Worm (Caenorhabditis elegans) whole organism, L4/young adult: Measurements from ENCODE around the gene F44D12.2.
A peak's percentile ranks its signal among the peaks of the same experiment; 100 is the strongest.

ENCODE experiments used
- W03F9.2 ChIP-seq: fragments of 150-350 bp; optimal IDR thresholded peaks from 2 replicates; lab custom pipeline; 2014; ENCODE audit warnings: missing biosample characterization, missing genetic modification characterization
- dao-5 ChIP-seq: sonication (generic microtip); optimal IDR thresholded peaks from 2 replicates; lab custom pipeline; 2016; ENCODE audit warnings: missing genotype, missing genetic modification characterization, moderate library complexity, missing compliant biosample characterization
- him-1 ChIP-seq: sonication (generic microtip); optimal IDR thresholded peaks from 2 replicates; lab custom pipeline; 2016; ENCODE audit warnings: missing genotype, missing genetic modification reagents, missing genetic modification characterization, missing compliant biosample characterization

Gene F44D12.2

DNA sequence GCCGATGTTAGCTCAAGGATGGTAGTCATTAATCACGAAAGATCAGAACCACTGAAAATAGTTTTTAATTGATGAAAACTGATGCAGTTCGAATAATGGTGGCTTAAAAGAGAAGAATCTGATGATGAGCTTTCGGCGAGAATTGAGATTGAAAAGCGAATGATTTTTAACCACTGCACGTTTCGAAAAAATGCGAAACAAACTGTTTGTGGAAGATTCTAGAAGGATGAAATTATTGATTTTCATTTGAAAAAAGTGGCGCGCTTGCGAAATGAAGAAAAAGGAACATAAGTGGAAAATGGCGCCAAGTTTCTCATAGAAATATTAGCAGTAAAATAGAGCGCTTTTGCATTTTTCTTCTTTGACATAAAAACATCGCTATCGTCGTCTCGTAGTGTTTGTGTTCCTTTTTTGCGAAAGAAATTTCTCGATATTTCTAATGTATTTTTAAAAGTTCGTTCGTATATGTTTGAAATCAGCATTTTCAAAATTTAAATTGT lies 22.6 kb downstream of the F44D12.2 start, which contains the start of gene uba-1:
Gene uba-1, minus strand, starts transcription at position 51 of the 500 bp plus-strand sequence.
- peak; percentile 34 for TF ChIP-seq W03F9.2 (tag; lab: Kevin White, UChicago)
- no peak for TF ChIP-seq him-1 (tag; lab: Kevin White, UChicago)

DNA sequence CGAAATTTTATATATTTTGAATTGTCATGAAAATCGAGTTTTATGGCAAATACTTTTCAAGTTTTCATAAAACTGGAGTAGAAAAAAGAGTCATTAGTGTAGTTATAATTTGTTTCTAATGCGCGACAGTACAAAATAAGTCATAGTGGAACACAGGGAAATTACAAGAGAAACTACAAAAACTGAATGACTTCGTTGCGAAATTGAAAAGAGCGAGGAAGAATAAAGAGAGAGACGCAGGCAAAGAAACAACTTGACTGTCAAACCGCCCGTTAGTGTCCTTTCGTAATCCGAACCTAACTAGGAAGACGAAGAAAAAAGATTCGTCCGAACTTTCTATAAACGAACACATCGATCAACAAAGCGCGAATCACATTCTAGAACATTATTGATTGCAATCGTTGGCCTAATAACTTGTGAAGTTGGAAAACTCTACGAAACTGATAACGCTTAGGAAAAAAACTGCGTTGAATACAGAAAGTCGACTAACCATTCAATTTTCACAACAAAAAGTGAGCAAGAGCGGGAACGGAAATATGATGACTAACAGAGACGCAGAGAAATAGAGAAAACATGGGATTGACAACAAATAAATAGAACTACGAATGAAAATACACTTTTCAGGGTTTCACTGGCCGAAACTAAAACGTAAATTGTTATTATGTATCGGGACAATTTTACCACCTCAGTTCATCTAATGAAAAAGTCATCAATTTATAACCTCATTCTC lies 24.0 kb downstream of the F44D12.2 start:
- TF ChIP-seq dao-5 (tag; lab: Kevin White, UChicago), result no peak
- TF ChIP-seq W03F9.2 (tag; lab: Kevin White, UChicago), result peak; percentile 50

DNA sequence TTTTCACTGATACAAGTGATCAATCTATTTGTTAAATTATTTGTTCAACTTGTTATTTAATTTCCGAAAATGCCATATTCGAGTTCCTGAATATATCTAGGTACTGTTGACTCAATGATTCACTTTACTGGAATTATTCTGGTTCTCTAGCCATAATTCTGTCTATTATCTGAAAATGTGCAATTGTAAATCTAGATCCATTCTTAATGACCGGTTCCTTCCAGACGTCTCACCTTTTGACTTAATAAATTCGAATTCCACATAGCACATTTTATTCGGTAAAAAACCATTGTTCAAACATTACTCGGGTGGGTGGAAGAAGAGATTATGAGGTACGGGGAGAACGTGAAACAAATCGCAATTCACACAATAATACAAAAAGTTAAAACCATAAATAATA lies 28.1 kb downstream of the F44D12.2 start:
- TF ChIP-seq him-1 (tag; lab: Kevin White, UChicago) (no peak), W03F9.2 (tag; lab: Kevin White, UChicago) (no peak), dao-5 (tag; lab: Kevin White, UChicago) (no peak)

DNA sequence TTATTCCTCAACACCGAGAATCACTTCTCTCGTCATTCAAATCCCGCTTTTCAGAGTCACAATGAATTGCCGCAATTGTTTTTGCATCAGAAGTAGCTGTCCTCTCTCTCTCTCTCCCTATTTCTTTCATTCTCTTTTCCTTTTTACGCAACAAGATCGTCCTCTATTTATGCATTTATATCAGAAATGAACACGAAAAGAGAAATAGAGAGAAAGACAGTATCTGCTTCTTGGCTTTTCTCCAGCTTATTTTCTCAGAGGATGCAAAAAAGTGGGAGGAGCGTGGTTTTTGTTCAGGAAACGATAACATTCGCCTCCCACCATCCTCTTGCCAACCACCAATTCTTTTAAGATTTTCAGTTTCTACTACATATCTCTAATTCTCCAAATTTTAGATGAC lies 34.6 kb downstream of the F44D12.2 start, which contains the start of gene mam-2:
Gene mam-2, plus strand, starts transcription at position 301 of the 400 bp plus-strand sequence.
- TF ChIP-seq dao-5 (tag; lab: Kevin White, UChicago) (no peak), him-1 (tag; lab: Kevin White, UChicago) (no peak), W03F9.2 (tag; lab: Kevin White, UChicago) (no peak)

DNA sequence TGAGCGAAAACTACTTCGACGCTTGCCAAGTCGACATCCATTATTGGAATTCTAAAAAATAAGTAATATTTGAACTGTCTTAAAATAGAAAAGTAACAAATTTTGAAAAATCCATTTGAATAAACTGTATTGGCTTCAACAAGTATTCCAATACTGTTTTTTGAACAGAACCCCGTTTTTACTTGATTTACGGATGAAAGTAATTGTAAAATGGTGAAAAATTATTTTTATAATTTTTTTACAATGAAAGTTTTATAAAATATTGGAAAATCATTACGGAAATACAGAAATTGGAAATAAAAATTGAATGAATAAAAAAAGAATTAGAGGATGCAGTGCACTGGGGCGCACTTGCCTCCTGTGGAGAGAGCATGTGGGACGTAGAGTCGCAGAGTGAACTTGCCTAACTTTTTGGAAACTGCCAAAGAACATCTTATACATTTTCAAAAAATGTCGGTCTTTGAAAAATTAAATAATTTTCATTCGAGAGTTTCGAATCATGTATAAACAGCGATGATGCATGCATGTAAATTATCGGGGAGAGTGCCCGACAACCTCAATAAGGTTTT lies 35.2 kb downstream of the F44D12.2 start, which contains the start of gene rrp-1:
Gene rrp-1, minus strand, starts transcription at position 51 of the 569 bp plus-strand sequence.
- TF ChIP-seq W03F9.2 (tag; lab: Kevin White, UChicago) (no peak), dao-5 (tag; lab: Kevin White, UChicago) (no peak), him-1 (tag; lab: Kevin White, UChicago) (no peak)

DNA sequence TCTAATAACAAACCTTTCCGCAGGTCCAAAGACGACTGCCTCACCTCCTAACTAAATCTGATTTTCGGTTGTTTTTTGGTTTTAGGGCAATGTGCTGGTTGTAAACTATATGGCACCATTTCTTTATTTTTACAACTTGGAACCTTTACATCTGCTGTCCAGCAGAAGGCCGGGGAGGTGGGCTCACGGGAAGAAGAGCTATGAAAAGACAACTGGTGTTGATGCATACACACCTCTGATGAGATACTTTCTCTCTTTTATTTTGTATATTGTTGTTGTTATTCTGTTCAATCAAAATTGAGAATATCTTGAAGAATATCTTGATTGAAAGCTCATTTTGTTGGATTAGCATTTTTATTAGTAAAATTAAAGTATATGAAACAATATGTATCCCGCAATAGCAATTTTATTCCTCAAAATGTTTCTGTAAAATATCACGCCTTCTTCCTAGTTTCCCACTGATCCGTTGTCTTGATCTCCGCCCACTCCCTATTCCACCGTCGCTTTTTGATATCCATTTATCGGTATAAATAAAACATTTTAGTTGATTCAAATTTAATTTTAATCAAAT lies 39.8 kb downstream of the F44D12.2 start, which contains the start of gene dhp-2:
Gene dhp-2, plus strand, starts transcription at position 521 of the 571 bp plus-strand sequence.
- no peak for TF ChIP-seq dao-5 (tag; lab: Kevin White, UChicago)
- no peak for TF ChIP-seq him-1 (tag; lab: Kevin White, UChicago)
- TF ChIP-seq W03F9.2 (tag; lab: Kevin White, UChicago), result no peak

DNA sequence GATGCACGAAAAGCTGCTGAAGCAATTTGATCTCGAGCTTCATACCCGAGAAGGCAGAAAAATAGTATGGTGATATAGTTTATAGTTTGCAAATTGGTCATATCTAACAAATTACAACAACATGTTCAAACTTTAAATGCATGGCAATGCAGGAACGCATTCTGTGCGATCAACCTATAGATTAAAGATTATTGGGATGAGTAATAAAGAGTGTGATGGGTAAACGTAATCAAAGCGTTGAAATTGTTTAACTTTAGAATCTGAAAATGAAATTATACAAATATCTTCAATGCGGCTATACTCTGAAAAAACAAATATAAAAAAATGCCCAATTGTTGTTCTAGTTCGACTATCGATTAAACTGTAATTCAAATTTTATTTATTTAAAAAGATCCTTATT lies 41.2 kb downstream of the F44D12.2 start, which contains the start of gene C47E12.14:
Gene C47E12.14, minus strand, starts transcription at position 101 of the 400 bp plus-strand sequence.
- no peak for TF ChIP-seq dao-5 (tag; lab: Kevin White, UChicago)

DNA sequence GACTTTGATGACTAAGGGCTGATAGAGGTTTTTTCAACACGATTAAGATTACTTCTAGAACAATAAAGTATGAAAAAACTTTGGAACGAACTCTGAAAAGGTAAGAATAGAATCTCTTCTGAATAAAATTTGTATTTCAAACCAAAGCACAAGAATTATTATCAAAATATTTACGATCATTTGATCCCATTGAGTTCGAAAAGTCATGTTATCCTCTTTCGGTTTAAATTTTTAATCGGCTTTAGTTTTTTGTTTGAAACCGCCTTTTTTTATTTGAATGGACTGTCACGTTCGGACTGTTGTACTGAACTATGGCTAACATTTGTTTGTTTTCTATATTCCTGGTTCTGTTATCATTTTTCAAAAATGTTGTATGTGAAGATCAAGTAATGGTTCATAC lies 43.1 kb downstream of the F44D12.2 start, which contains the start of gene C47E12.9:
Gene C47E12.9, plus strand, starts transcription at position 301 of the 400 bp plus-strand sequence.
- TF ChIP-seq him-1 (tag; lab: Kevin White, UChicago), result no peak
- no peak for TF ChIP-seq dao-5 (tag; lab: Kevin White, UChicago)
- no peak for TF ChIP-seq W03F9.2 (tag; lab: Kevin White, UChicago)

DNA sequence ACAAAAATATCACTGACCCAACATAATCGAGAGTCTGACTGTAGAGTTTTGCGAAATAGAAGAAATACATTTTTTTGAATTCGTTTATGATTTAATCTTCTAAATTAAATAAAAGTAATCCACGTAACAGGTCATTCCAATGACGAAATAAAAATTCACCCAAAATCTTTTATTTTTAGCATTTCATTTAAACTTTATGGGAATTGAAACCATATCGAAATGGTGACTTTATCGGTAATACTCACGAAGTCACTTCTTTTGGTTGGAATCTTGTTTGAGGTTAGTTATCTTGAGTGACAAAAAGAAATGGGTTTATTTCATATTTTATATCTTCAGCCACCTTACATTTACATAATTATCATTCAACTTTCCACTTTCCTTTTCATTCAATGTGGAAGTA lies 44.9 kb downstream of the F44D12.2 start, which contains the start of the genes C47E12.12 and C47E12.10:
Gene C47E12.12, minus strand, starts transcription at position 101 of the 400 bp plus-strand sequence.
Gene C47E12.10, plus strand, starts transcription at position 172 of the 400 bp plus-strand sequence.
- TF ChIP-seq dao-5 (tag; lab: Kevin White, UChicago), result no peak
- TF ChIP-seq him-1 (tag; lab: Kevin White, UChicago), result no peak
- no peak for TF ChIP-seq W03F9.2 (tag; lab: Kevin White, UChicago)

DNA sequence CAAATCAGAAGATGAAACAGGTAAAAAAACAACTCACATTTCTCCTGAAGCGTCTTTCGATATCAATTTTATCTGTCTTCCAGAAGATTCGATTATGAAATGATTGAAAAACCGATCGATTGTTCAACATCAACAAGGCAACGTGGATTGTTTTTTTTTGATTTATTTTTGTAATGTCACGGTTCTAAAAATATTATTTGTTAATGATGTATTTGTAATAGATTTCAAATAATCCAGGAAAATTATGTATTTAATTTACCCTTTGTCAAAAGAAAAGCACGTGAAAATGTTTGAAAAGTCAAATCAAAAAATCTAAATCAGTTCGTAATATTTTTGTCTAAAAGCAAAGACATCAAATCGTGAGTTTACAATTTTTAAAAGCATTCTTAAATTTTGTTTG lies 48.5 kb downstream of the F44D12.2 start, which contains the start of the genes kin-5 and C47E12.11:
Gene kin-5, minus strand, starts transcription at position 101 of the 400 bp plus-strand sequence.
Gene C47E12.11, plus strand, starts transcription at position 320 of the 400 bp plus-strand sequence.
- no peak for TF ChIP-seq him-1 (tag; lab: Kevin White, UChicago)
- no peak for TF ChIP-seq dao-5 (tag; lab: Kevin White, UChicago)
